Fruit fly (Drosophila melanogaster) whole organism, embryonic: ENCODE results near the gene CG5180.

ENCODE experiments used
- Ada2b ChIP-seq: fragments of 200-800 bp; sonication (Bioruptor generic); IDR thresholded peaks from 2 replicates; pipeline ENCODE4 v1.3.6; 2022; ENCODE audit warnings: missing biosample characterization, missing genetic modification characterization
- Bgb ChIP-seq: fragments of 200-800 bp; sonication (Bioruptor generic); IDR thresholded peaks from 2 replicates; pipeline ENCODE4 v1.3.6; 2022; ENCODE audit warnings: missing biosample characterization, missing genetic modification characterization; ENCODE audit not compliant: partially characterized antibody
- Blimp-1 ChIP-seq: fragments of 200-800 bp; sonication (Bioruptor generic); optimal IDR thresholded peaks from 3 replicates; lab custom pipeline; 2018; ENCODE audit warnings: missing biosample characterization, missing genetic modification characterization, mild to moderate bottlenecking, moderate library complexity, missing genetic modification reagents
- CG10147 ChIP-seq: fragments of 200-800 bp; sonication (Bioruptor generic); optimal IDR thresholded peaks from 2 replicates; lab custom pipeline; 2019; ENCODE audit warnings: missing biosample characterization, mild to moderate bottlenecking, missing genetic modification characterization, moderate library complexity
- CG11085 ChIP-seq: fragments of 200-800 bp; sonication (Bioruptor generic); IDR thresholded peaks from 2 replicates; pipeline ENCODE4 v1.3.6; 2022; ENCODE audit warnings: missing biosample characterization, missing genetic modification characterization
- CG11695 ChIP-seq: fragments of 200-800 bp; sonication (Bioruptor generic); IDR thresholded peaks from 3 replicates; pipeline ENCODE4 v1.3.6; 2022; ENCODE audit warnings: missing biosample characterization, missing genetic modification characterization
- CG12236 ChIP-seq: fragments of 200-800 bp; sonication (Bioruptor generic); optimal IDR thresholded peaks from 2 replicates; lab custom pipeline; 2016; ENCODE audit warnings: missing biosample characterization, missing genetic modification characterization
- CG13123 ChIP-seq: fragments of 200-800 bp; sonication (Bioruptor generic); optimal IDR thresholded peaks from 2 replicates; lab custom pipeline; 2016; ENCODE audit warnings: missing biosample characterization, missing genetic modification characterization
- CG13424 ChIP-seq: fragments of 200-800 bp; sonication (Bioruptor generic); optimal IDR thresholded peaks from 2 replicates; lab custom pipeline; 2019; ENCODE audit warnings: missing biosample characterization, mild to moderate bottlenecking, missing genetic modification characterization, moderate library complexity
- CG15514 ChIP-seq: fragments of 200-800 bp; sonication (Bioruptor generic); optimal IDR thresholded peaks from 3 replicates; lab custom pipeline; 2017; ENCODE audit warnings: missing biosample characterization, missing genetic modification characterization, mild to moderate bottlenecking, moderate library complexity, missing genetic modification reagents
- CG17328 ChIP-seq: fragments of 200-800 bp; sonication (Bioruptor generic); IDR thresholded peaks from 2 replicates; pipeline ENCODE4 v1.3.6; 2022; ENCODE audit warnings: missing biosample characterization, missing genetic modification characterization
- CG2129 ChIP-seq: fragments of 200-800 bp; sonication (Bioruptor generic); IDR thresholded peaks from 2 replicates; pipeline ENCODE4 v1.3.6; 2022; ENCODE audit warnings: missing biosample characterization, missing genetic modification characterization; ENCODE audit not compliant: partially characterized antibody
- CG3065 ChIP-seq: fragments of 200-800 bp; sonication (Bioruptor generic); optimal IDR thresholded peaks from 2 replicates; lab custom pipeline; 2016; ENCODE audit warnings: missing biosample characterization, missing genetic modification characterization
- CG3838 ChIP-seq: fragments of 200-800 bp; sonication (Bioruptor generic); optimal IDR thresholded peaks from 3 replicates; lab custom pipeline; 2016; ENCODE audit warnings: missing biosample characterization, missing genetic modification characterization
- CG4328 ChIP-seq: fragments of 200-800 bp; sonication (Bioruptor generic); optimal IDR thresholded peaks from 3 replicates; lab custom pipeline; 2017; ENCODE audit warnings: missing biosample characterization, missing genetic modification reagents, missing genetic modification characterization
- CG4424 ChIP-seq: fragments of 200-800 bp; sonication (Bioruptor generic); optimal IDR thresholded peaks from 3 replicates; lab custom pipeline; 2016; ENCODE audit warnings: missing biosample characterization, missing genetic modification characterization
- CG4617 ChIP-seq: fragments of 200-800 bp; sonication (Bioruptor generic); optimal IDR thresholded peaks from 3 replicates; lab custom pipeline; 2016; ENCODE audit warnings: missing biosample characterization, missing genetic modification characterization, borderline replicate concordance
- CG5953 ChIP-seq: fragments of 200-800 bp; sonication (Bioruptor generic); IDR thresholded peaks from 2 replicates; pipeline ENCODE4 v1.3.6; 2022; ENCODE audit warnings: missing biosample characterization, missing genetic modification characterization
- CG8478 ChIP-seq: fragments of >200 bp; optimal IDR thresholded peaks from 2 replicates; lab custom pipeline; 2018
- D19B ChIP-seq: fragments of 200-800 bp; sonication (Bioruptor generic); optimal IDR thresholded peaks from 2 replicates; lab custom pipeline; 2017; ENCODE audit warnings: missing biosample characterization, mild to moderate bottlenecking, missing genetic modification characterization
- Dek ChIP-seq: fragments of 200-800 bp; sonication (Bioruptor generic); optimal IDR thresholded peaks from 3 replicates; lab custom pipeline; 2019; ENCODE audit warnings: missing biosample characterization, mild to moderate bottlenecking, missing genetic modification characterization, moderate library complexity
- Fer3 ChIP-seq: fragments of 200-800 bp; sonication (Bioruptor generic); optimal IDR thresholded peaks from 2 replicates; lab custom pipeline; 2018; ENCODE audit warnings: missing biosample characterization, mild to moderate bottlenecking, missing genetic modification characterization, moderate library complexity
- HLH4C ChIP-seq: fragments of 200-800 bp; sonication (Bioruptor generic); IDR thresholded peaks from 3 replicates; pipeline ENCODE4 v1.3.6; 2022; ENCODE audit warnings: missing biosample characterization, missing genetic modification characterization; ENCODE audit not compliant: partially characterized antibody
- Hsf ChIP-seq: fragments of 200-800 bp; sonication (Bioruptor generic); optimal IDR thresholded peaks from 3 replicates; lab custom pipeline; 2016; ENCODE audit warnings: missing biosample characterization, missing genetic modification characterization
- Mad ChIP-seq: fragments of 200-800 bp; sonication (Bioruptor generic); optimal IDR thresholded peaks from 2 replicates; lab custom pipeline; 2016; ENCODE audit warnings: missing biosample characterization, missing genetic modification characterization
- Spps ChIP-seq: fragments of 200-800 bp; sonication (Bioruptor generic); optimal IDR thresholded peaks from 2 replicates; lab custom pipeline; 2018; ENCODE audit warnings: missing biosample characterization, mild to moderate bottlenecking, missing genetic modification characterization
- btn ChIP-seq: fragments of 200-800 bp; sonication (Bioruptor generic); optimal IDR thresholded peaks from 2 replicates; lab custom pipeline; 2016; ENCODE audit warnings: missing biosample characterization, missing genetic modification characterization
- chm ChIP-seq: fragments of 200-800 bp; sonication (Bioruptor generic); IDR thresholded peaks from 2 replicates; pipeline ENCODE4 v1.3.6; 2022; ENCODE audit warnings: missing biosample characterization, missing genetic modification characterization
- croc ChIP-seq: fragments of 200-800 bp; sonication (Bioruptor generic); conservative IDR thresholded peaks from 3 replicates; pipeline ENCODE4 v1.3.6; 2022; ENCODE audit warnings: missing biosample characterization, missing genetic modification characterization
- crol ChIP-seq: fragments of 200-800 bp; sonication (Bioruptor generic); IDR thresholded peaks from 2 replicates; pipeline ENCODE4 v1.3.6; 2022; ENCODE audit warnings: missing biosample characterization, missing genetic modification characterization
- dmrt11E ChIP-seq: fragments of 200-800 bp; sonication (Bioruptor generic); optimal IDR thresholded peaks from 3 replicates; lab custom pipeline; 2018; ENCODE audit warnings: missing biosample characterization, mild to moderate bottlenecking, missing genetic modification characterization, moderate library complexity
- eve ChIP-seq, 2 experiments: fragments of >200 bp; optimal IDR thresholded peaks; 2 replicates each; lab custom pipeline; 2017; ENCODE audit warnings: missing biosample characterization in 2 of 2, missing genetic modification characterization in 2 of 2
- hb ChIP-seq: fragments of 200-800 bp; sonication (Bioruptor generic); IDR thresholded peaks from 3 replicates; pipeline ENCODE4 v1.3.6; 2022; ENCODE audit warnings: missing biosample characterization, missing genetic modification characterization; ENCODE audit not compliant: partially characterized antibody
- hkb ChIP-seq, 2 experiments: fragments of 200-800 bp in 1 of 2; fragments of >200 bp in 1 of 2; sonication (Bioruptor generic) in 1 of 2; IDR thresholded peaks in 1 of 2; optimal IDR thresholded peaks in 1 of 2; 2 replicates each; pipeline versions ENCODE4 v1.3.6 to Lab custom; 2017 to 2022; ENCODE audit warnings: missing biosample characterization in 1 of 2, missing genetic modification characterization in 1 of 2
- ken ChIP-seq: fragments of 200-800 bp; sonication (Bioruptor generic); IDR thresholded peaks from 3 replicates; pipeline ENCODE4 v1.3.6; 2022; ENCODE audit warnings: missing biosample characterization, missing genetic modification characterization
- lov ChIP-seq, 2 experiments: fragments of 200-800 bp in 1 of 2; fragments of >200 bp in 1 of 2; sonication (Bioruptor generic) in 1 of 2; IDR thresholded peaks in 1 of 2; optimal IDR thresholded peaks in 1 of 2; 2 replicates in 1 of 2; 3 replicates in 1 of 2; pipeline versions ENCODE4 v1.3.6 to Lab custom; 2017 to 2022; ENCODE audit warnings: missing biosample characterization in 1 of 2, missing genetic modification characterization in 1 of 2
- org-1 ChIP-seq: fragments of 200-800 bp; sonication (Bioruptor generic); optimal IDR thresholded peaks from 2 replicates; lab custom pipeline; 2017; ENCODE audit warnings: missing biosample characterization, missing genetic modification characterization
- pb ChIP-seq: fragments of 200-800 bp; sonication (Bioruptor generic); optimal IDR thresholded peaks from 3 replicates; lab custom pipeline; 2016; ENCODE audit warnings: missing biosample characterization, missing genetic modification characterization
- phol ChIP-seq: fragments of 200-800 bp; sonication (Bioruptor generic); optimal IDR thresholded peaks from 3 replicates; lab custom pipeline; 2018; ENCODE audit warnings: missing biosample characterization, mild to moderate bottlenecking, missing genetic modification characterization, moderate library complexity
- prd ChIP-seq, 3 experiments: fragments of >200 bp in 2 of 3; fragments of 200-800 bp in 1 of 3; sonication (Bioruptor generic) in 1 of 3; optimal IDR thresholded peaks in 2 of 3; IDR thresholded peaks in 1 of 3; 2 replicates in 2 of 3; 3 replicates in 1 of 3; pipeline versions ENCODE4 v1.3.6 to Lab custom; 2017 to 2022; ENCODE audit warnings: missing biosample characterization in 1 of 3, missing genetic modification characterization in 1 of 3
- salm ChIP-seq: fragments of 200-800 bp; sonication (Bioruptor generic); optimal IDR thresholded peaks from 2 replicates; lab custom pipeline; 2018; ENCODE audit warnings: missing biosample characterization, mild to moderate bottlenecking, missing genetic modification characterization
- sisA ChIP-seq: fragments of 200-800 bp; sonication (Bioruptor generic); IDR thresholded peaks from 2 replicates; pipeline ENCODE4 v1.3.6; 2022; ENCODE audit warnings: missing biosample characterization, missing genetic modification characterization
- so ChIP-seq: fragments of 200-800 bp; sonication (Bioruptor generic); IDR thresholded peaks from 3 replicates; pipeline ENCODE4 v1.3.6; 2022; ENCODE audit warnings: missing biosample characterization, missing genetic modification characterization
- sob ChIP-seq: fragments of 200-800 bp; sonication (Bioruptor generic); IDR thresholded peaks from 2 replicates; pipeline ENCODE4 v1.3.6; 2022; ENCODE audit warnings: missing biosample characterization, missing genetic modification characterization
- ssp ChIP-seq: fragments of 200-800 bp; sonication (Bioruptor generic); IDR thresholded peaks from 2 replicates; pipeline ENCODE4 v1.3.6; 2022; ENCODE audit warnings: missing biosample characterization, missing genetic modification characterization
- stc ChIP-seq: fragments of 200-800 bp; sonication (Bioruptor generic); IDR thresholded peaks from 2 replicates; pipeline ENCODE4 v1.3.6; 2022; ENCODE audit warnings: missing biosample characterization, missing genetic modification characterization
- tna ChIP-seq: fragments of 200-800 bp; sonication (Bioruptor generic); IDR thresholded peaks from 2 replicates; pipeline ENCODE4 v1.3.6; 2022; ENCODE audit warnings: missing biosample characterization, missing genetic modification characterization; ENCODE audit not compliant: partially characterized antibody
- twi ChIP-seq: fragments of 200-800 bp; optimal IDR thresholded peaks from 2 replicates; lab custom pipeline; 2019; ENCODE audit warnings: missing biosample characterization, mild to moderate bottlenecking, missing genetic modification characterization, moderate library complexity
- vvl ChIP-seq: fragments of 200-800 bp; sonication (Bioruptor generic); IDR thresholded peaks from 2 replicates; pipeline ENCODE4 v1.3.6; 2022; ENCODE audit warnings: missing biosample characterization, missing genetic modification characterization
- yki ChIP-seq: fragments of >200 bp; optimal IDR thresholded peaks from 3 replicates; lab custom pipeline; 2018

Gene CG5180

DNA sequence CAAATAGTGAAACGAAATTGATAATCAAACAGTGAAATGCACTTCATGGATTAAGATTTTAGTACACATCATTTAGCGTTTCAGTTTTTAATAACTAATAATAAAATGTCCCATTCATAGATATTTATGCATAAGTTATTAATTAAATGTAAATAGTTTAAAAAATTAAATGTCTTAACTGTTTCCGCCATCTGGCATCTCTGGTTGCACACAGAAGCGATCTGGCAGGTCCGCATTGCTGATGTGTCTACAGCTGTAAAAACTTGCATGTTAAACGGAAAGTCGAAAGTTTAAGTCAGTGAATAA, 30.7 kb downstream of the CG5180 start, which contains the start of gene Srp72 (continued):
- TF ChIP-seq Dek (tag; lab: Kevin White, UChicago) (peak; percentile 33), prd (optimal IDR thresholded peaks at IDR 0.05; lab: Kevin White, UChicago) (no peak), prd (GFP tag; IDR thresholded peaks at IDR 0.05; lab: Robert Waterston, UW) (peak; percentile 59), chm (GFP tag; lab: Robert Waterston, UW) (peak; percentile 23; the same call in 1 of the 2 replicates), Hsf (GFP tag; lab: Kevin White, UChicago) (peak; percentile 48), yki (lab: Kevin White, UChicago) (no peak), CG4424 (GFP tag; lab: Kevin White, UChicago) (peak; percentile 66), CG8478 (lab: Kevin White, UChicago) (no peak), CG13424 (peak; percentile 55), CG5953 (no peak), salm (tag; lab: Kevin White, UChicago) (no peak), Ada2b (GFP tag; lab: Robert Waterston, UW) (peak; percentile 38), D19B (GFP tag; lab: Kevin White, UChicago) (no peak), phol (tag; lab: Kevin White, UChicago) (peak; percentile 85), CG11695 (GFP tag; lab: Robert Waterston, UW) (peak; percentile 68; the same call in 2 of the 3 replicates), vvl (GFP tag; lab: Robert Waterston, UW) (peak; percentile 54), Fer3 (peak; percentile 57), lov (optimal IDR thresholded peaks at IDR 0.05; lab: Kevin White, UChicago) (no peak), lov (GFP tag; IDR thresholded peaks at IDR 0.05; lab: Robert Waterston, UW) (no peak), hb (no peak), CG15514 (GFP tag; lab: Kevin White, UChicago) (peak; percentile 52), CG4617 (GFP tag; lab: Kevin White, UChicago) (peak; percentile 11), btn (GFP tag; lab: Kevin White, UChicago) (no peak), CG11085 (GFP tag; lab: Robert Waterston, UW) (no peak), CG10147 (GFP tag; lab: Kevin White, UChicago) (peak; percentile 45), sob (GFP tag; lab: Robert Waterston, UW) (0 out of 2 replicates have a peak, but pooled peaks have one; percentile 12), stc (GFP tag; lab: Robert Waterston, UW) (peak; percentile 45; the same call in 1 of the 2 replicates), pb (GFP tag; lab: Kevin White, UChicago) (no peak), ken (GFP tag; lab: Robert Waterston, UW) (peak; percentile 62), croc (GFP tag; lab: Robert Waterston, UW) (no peak), CG3065 (GFP tag; lab: Kevin White, UChicago) (no peak), ssp (no peak), CG3838 (no peak), CG13123 (GFP tag; lab: Kevin White, UChicago) (no peak), CG17328 (GFP tag; lab: Robert Waterston, UW) (peak; percentile 57; the same call in 1 of the 2 replicates), tna (GFP tag; lab: Robert Waterston, UW) (no peak), crol (GFP tag; lab: Robert Waterston, UW) (no peak), twi (tag; lab: Kevin White, UChicago) (peak; percentile 28), so (GFP tag; lab: Robert Waterston, UW) (0 out of 3 replicates have a peak, but pooled peaks have one; percentile 41), Spps (peak; percentile 9), Bgb (GFP tag; lab: Robert Waterston, UW) (no peak), hkb (optimal IDR thresholded peaks at IDR 0.05; lab: Kevin White, UChicago) (no peak), hkb (GFP tag; IDR thresholded peaks at IDR 0.05; lab: Robert Waterston, UW) (peak; percentile 63), CG2129 (GFP tag; lab: Robert Waterston, UW) (no peak), HLH4C (GFP tag; lab: Robert Waterston, UW) (no peak), Blimp-1 (GFP tag; lab: Kevin White, UChicago) (peak; percentile 56), dmrt11E (tag; lab: Kevin White, UChicago) (peak; percentile 39), CG4328 (GFP tag; lab: Kevin White, UChicago) (peak; percentile 29), eve (GFP tag; optimal IDR thresholded peaks at IDR 0.05; lab: Kevin White, UChicago) (no peak), sisA (peak; percentile 37; the same call in 1 of the 2 replicates), CG12236 (GFP tag; lab: Kevin White, UChicago) (no peak), Mad (GFP tag; lab: Kevin White, UChicago) (no peak), org-1 (GFP tag; lab: Kevin White, UChicago) (no peak)
